Fruit fly (Drosophila melanogaster) whole organism, embryonic: ENCODE data around the gene Sytbeta.

Source experiments
- Antp ChIP-seq: fragments of 200-800 bp; sonication (Bioruptor generic); optimal IDR thresholded peaks from 3 replicates; lab custom pipeline; 2016; ENCODE audit warnings: missing biosample characterization, missing genetic modification characterization
- CG10565 ChIP-seq: fragments of 200-800 bp; sonication (Bioruptor generic); optimal IDR thresholded peaks from 3 replicates; lab custom pipeline; 2016; ENCODE audit warnings: missing biosample characterization, mild to moderate bottlenecking, missing genetic modification characterization
- CG10654 ChIP-seq: fragments of 200-800 bp; sonication (Bioruptor generic); optimal IDR thresholded peaks from 2 replicates; lab custom pipeline; 2016; ENCODE audit warnings: missing biosample characterization, missing genetic modification characterization
- CG15479 ChIP-seq: fragments of 200-800 bp; sonication (Bioruptor generic); optimal IDR thresholded peaks from 3 replicates; lab custom pipeline; 2019; ENCODE audit warnings: missing biosample characterization, mild to moderate bottlenecking, missing genetic modification characterization, moderate library complexity
- CG1603 ChIP-seq: fragments of 200-800 bp; sonication (Bioruptor generic); optimal IDR thresholded peaks from 2 replicates; lab custom pipeline; 2019; ENCODE audit warnings: missing biosample characterization, mild to moderate bottlenecking, missing genetic modification characterization, moderate library complexity
- CG16779 ChIP-seq: fragments of 200-800 bp; sonication (Bioruptor generic); IDR thresholded peaks from 2 replicates; pipeline ENCODE4 v1.3.6; 2022; ENCODE audit warnings: missing biosample characterization, missing genetic modification characterization
- CG17385 ChIP-seq: fragments of 200-800 bp; sonication (Bioruptor generic); optimal IDR thresholded peaks from 3 replicates; lab custom pipeline; 2018; ENCODE audit warnings: missing biosample characterization, mild to moderate bottlenecking, missing genetic modification characterization
- CG3163 ChIP-seq: fragments of 200-800 bp; sonication (Bioruptor generic); optimal IDR thresholded peaks from 3 replicates; lab custom pipeline; 2016; ENCODE audit warnings: missing biosample characterization, missing genetic modification characterization
- CG33213 ChIP-seq: fragments of 200-800 bp; sonication (Bioruptor generic); optimal IDR thresholded peaks from 3 replicates; lab custom pipeline; 2016; ENCODE audit warnings: missing biosample characterization, missing genetic modification characterization
- CG4617 ChIP-seq: fragments of 200-800 bp; sonication (Bioruptor generic); optimal IDR thresholded peaks from 3 replicates; lab custom pipeline; 2016; ENCODE audit warnings: missing biosample characterization, missing genetic modification characterization, borderline replicate concordance
- CG8290 ChIP-seq, 3 experiments: fragments of 200-800 bp; sonication (Bioruptor generic); optimal IDR thresholded peaks; 2 replicates each; lab custom pipeline; 2016 to 2019; ENCODE audit warnings: missing biosample characterization in 3 of 3, missing genetic modification characterization in 3 of 3, mild to moderate bottlenecking in 2 of 3, moderate library complexity in 1 of 3
- CG9727 ChIP-seq: fragments of 200-800 bp; sonication (Bioruptor generic); optimal IDR thresholded peaks from 3 replicates; lab custom pipeline; 2017; ENCODE audit warnings: missing biosample characterization, mild to moderate bottlenecking, missing genetic modification characterization
- Elba2 ChIP-seq: fragments of 200-800 bp; sonication (Bioruptor generic); optimal IDR thresholded peaks from 3 replicates; lab custom pipeline; 2016; ENCODE audit warnings: missing biosample characterization, missing genetic modification characterization
- Jarid2 ChIP-seq: fragments of 200-800 bp; sonication (Bioruptor generic); optimal IDR thresholded peaks from 3 replicates; lab custom pipeline; 2017; ENCODE audit warnings: mild to moderate bottlenecking, missing biosample characterization, missing genetic modification reagents, missing genetic modification characterization
- Kr ChIP-seq: fragments of 200-800 bp; sonication (Bioruptor generic); optimal IDR thresholded peaks from 2 replicates; lab custom pipeline; 2017; ENCODE audit warnings: missing biosample characterization, mild to moderate bottlenecking, missing genetic modification characterization
- NC2β ChIP-seq: fragments of 200-800 bp; sonication (Bioruptor generic); optimal IDR thresholded peaks from 2 replicates; lab custom pipeline; 2016; ENCODE audit warnings: missing biosample characterization, missing genetic modification characterization
- Neu2 ChIP-seq: fragments of 200-800 bp; sonication (Bioruptor generic); optimal IDR thresholded peaks from 3 replicates; lab custom pipeline; 2016; ENCODE audit warnings: missing biosample characterization, missing genetic modification characterization, borderline replicate concordance
- Opbp ChIP-seq: fragments of 200-800 bp; sonication (Bioruptor generic); IDR thresholded peaks from 3 replicates; pipeline ENCODE4 v1.3.6; 2022; ENCODE audit warnings: missing biosample characterization, missing genetic modification characterization; ENCODE audit not compliant: partially characterized antibody
- Sin3A ChIP-seq: fragments of >200 bp; optimal IDR thresholded peaks from 2 replicates; lab custom pipeline; 2018
- Stat92E ChIP-seq, 3 experiments: fragments of >200 bp in 2 of 3; fragments of 200-800 bp in 1 of 3; sonication (Bioruptor generic) in 1 of 3; optimal IDR thresholded peaks; 2 replicates each; lab custom pipeline; 2017 to 2019; ENCODE audit warnings: missing biosample characterization in 3 of 3, missing genetic modification characterization in 3 of 3, mild to moderate bottlenecking in 1 of 3, moderate library complexity in 1 of 3
- TFAM ChIP-seq: fragments of 200-800 bp; sonication (Bioruptor generic); optimal IDR thresholded peaks from 2 replicates; lab custom pipeline; 2017; ENCODE audit warnings: missing biosample characterization, missing genetic modification characterization, inconsistent platforms
- Trl ChIP-seq, 3 experiments: fragments of >200 bp in 2 of 3; fragments of 200-800 bp in 1 of 3; sonication (Bioruptor generic) in 1 of 3; optimal IDR thresholded peaks; 2 replicates in 1 of 3; 3 replicates in 2 of 3; lab custom pipeline; 2016 to 2017; ENCODE audit warnings: missing biosample characterization in 1 of 3, missing genetic modification characterization in 1 of 3
- amos ChIP-seq: fragments of 200-800 bp; sonication (Bioruptor generic); IDR thresholded peaks from 2 replicates; pipeline ENCODE4 v1.3.6; 2022; ENCODE audit warnings: missing biosample characterization, missing genetic modification characterization; ENCODE audit not compliant: partially characterized antibody
- aop ChIP-seq: fragments of 200-800 bp; sonication (Bioruptor generic); IDR thresholded peaks from 2 replicates; pipeline ENCODE4 v1.3.6; 2022; ENCODE audit warnings: missing biosample characterization, missing genetic modification characterization
- cad ChIP-seq: fragments of >200 bp; optimal IDR thresholded peaks from 2 replicates; lab custom pipeline; 2017; ENCODE audit warnings: missing biosample characterization, missing genetic modification characterization
- ems ChIP-seq: fragments of 200-800 bp; sonication (Bioruptor generic); optimal IDR thresholded peaks from 3 replicates; lab custom pipeline; 2016; ENCODE audit warnings: missing biosample characterization, missing genetic modification characterization
- gt ChIP-seq: fragments of 200-800 bp; sonication (Bioruptor generic); IDR thresholded peaks from 2 replicates; pipeline ENCODE4 v1.3.6; 2022; ENCODE audit warnings: missing biosample characterization, missing genetic modification characterization
- lilli ChIP-seq: fragments of 200-800 bp; sonication (Bioruptor generic); optimal IDR thresholded peaks from 3 replicates; lab custom pipeline; 2016; ENCODE audit warnings: missing biosample characterization, missing genetic modification characterization
- nom ChIP-seq: fragments of 200-800 bp; sonication (Bioruptor generic); optimal IDR thresholded peaks from 2 replicates; lab custom pipeline; 2017; ENCODE audit warnings: missing biosample characterization, missing genetic modification characterization, mild to moderate bottlenecking, moderate library complexity, missing genetic modification reagents
- pfk ChIP-seq: fragments of 200-800 bp; sonication (Bioruptor generic); optimal IDR thresholded peaks from 2 replicates; lab custom pipeline; 2018; ENCODE audit warnings: missing biosample characterization, mild to moderate bottlenecking, missing genetic modification characterization, moderate library complexity
- pita ChIP-seq: fragments of 200-800 bp; sonication (Bioruptor generic); optimal IDR thresholded peaks from 2 replicates; lab custom pipeline; 2017; ENCODE audit warnings: missing biosample characterization, mild to moderate bottlenecking, missing genetic modification characterization
- prd ChIP-seq, 3 experiments: fragments of >200 bp in 2 of 3; fragments of 200-800 bp in 1 of 3; sonication (Bioruptor generic) in 1 of 3; optimal IDR thresholded peaks in 2 of 3; IDR thresholded peaks in 1 of 3; 2 replicates in 2 of 3; 3 replicates in 1 of 3; pipeline versions ENCODE4 v1.3.6 to Lab custom; 2017 to 2022; ENCODE audit warnings: missing biosample characterization in 1 of 3, missing genetic modification characterization in 1 of 3
- pros ChIP-seq: fragments of 200-800 bp; sonication (Bioruptor generic); optimal IDR thresholded peaks from 3 replicates; lab custom pipeline; 2019; ENCODE audit warnings: missing biosample characterization, mild to moderate bottlenecking, missing genetic modification characterization, moderate library complexity
- salm ChIP-seq: fragments of 200-800 bp; sonication (Bioruptor generic); optimal IDR thresholded peaks from 2 replicates; lab custom pipeline; 2018; ENCODE audit warnings: missing biosample characterization, mild to moderate bottlenecking, missing genetic modification characterization
- schlank ChIP-seq: fragments of 200-800 bp; sonication (Bioruptor generic); optimal IDR thresholded peaks from 2 replicates; lab custom pipeline; 2018; ENCODE audit warnings: missing biosample characterization, mild to moderate bottlenecking, missing genetic modification characterization
- sens ChIP-seq: fragments of 200-800 bp; sonication (Bioruptor generic); peaks from one replicate; lab custom pipeline; 2016; ENCODE audit warnings: missing biosample characterization, missing genetic modification characterization
- sisA ChIP-seq: fragments of 200-800 bp; sonication (Bioruptor generic); IDR thresholded peaks from 2 replicates; pipeline ENCODE4 v1.3.6; 2022; ENCODE audit warnings: missing biosample characterization, missing genetic modification characterization
- slou ChIP-seq: fragments of 200-800 bp; sonication (Bioruptor generic); optimal IDR thresholded peaks from 3 replicates; lab custom pipeline; 2016; ENCODE audit warnings: missing biosample characterization, missing genetic modification characterization
- vvl ChIP-seq: fragments of 200-800 bp; sonication (Bioruptor generic); IDR thresholded peaks from 2 replicates; pipeline ENCODE4 v1.3.6; 2022; ENCODE audit warnings: missing biosample characterization, missing genetic modification characterization
- yki ChIP-seq: fragments of >200 bp; optimal IDR thresholded peaks from 3 replicates; lab custom pipeline; 2018
- zen ChIP-seq: fragments of 200-800 bp; sonication (Bioruptor generic); optimal IDR thresholded peaks from 3 replicates; lab custom pipeline; 2018; ENCODE audit warnings: missing biosample characterization, mild to moderate bottlenecking, missing genetic modification characterization, moderate library complexity
- zfh1 ChIP-seq: fragments of 200-800 bp; sonication (Bioruptor generic); IDR thresholded peaks from 3 replicates; pipeline ENCODE4 v1.3.6; 2022; ENCODE audit warnings: missing biosample characterization, missing genetic modification characterization

The Sytbeta gene

DNA sequence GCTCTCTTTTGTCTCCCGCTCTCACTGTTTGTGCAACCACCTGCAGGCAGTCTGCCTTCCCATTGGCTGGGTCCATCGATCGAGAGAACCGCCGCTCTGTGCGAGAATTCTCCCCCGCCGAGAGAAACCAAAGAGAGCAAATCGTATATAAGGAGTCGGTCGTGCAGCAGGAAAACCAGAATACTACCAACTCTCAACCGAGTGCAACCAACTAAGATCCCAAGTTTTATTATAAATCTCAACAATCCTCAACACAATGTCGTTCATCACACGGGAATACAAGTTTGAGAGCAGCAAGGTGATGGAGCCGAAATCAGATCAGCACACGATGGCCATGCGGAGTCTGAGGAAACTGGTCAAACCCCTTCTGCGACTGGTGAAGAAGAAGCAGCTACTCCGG is 95.6 kb downstream of the Sytbeta start, which contains the start of gene Tom (continued):
- no peak for TF ChIP-seq pita (GFP tag; lab: Kevin White, UChicago)
- TF ChIP-seq slou (GFP tag; lab: Kevin White, UChicago), result no peak
- TF ChIP-seq pfk (GFP tag; lab: Kevin White, UChicago), result no peak
- no peak for TF ChIP-seq amos (GFP tag; lab: Robert Waterston, UW)
- no peak for TF ChIP-seq schlank (tag; lab: Kevin White, UChicago)
- TF ChIP-seq salm (tag; lab: Kevin White, UChicago), result no peak
- TF ChIP-seq vvl, result peak; percentile 3; the same call in 1 of the 2 replicates
- TF ChIP-seq CG33213 (GFP tag; lab: Kevin White, UChicago), result peak; percentile 40
- peak in 1 of 2 experiments; percentile 99 for TF ChIP-seq Trl (optimal IDR thresholded peaks at IDR 0.05; lab: Kevin White, UChicago)
- TF ChIP-seq Trl (GFP tag; optimal IDR thresholded peaks at IDR 0.05; lab: Kevin White, UChicago), result no peak
- TF ChIP-seq CG15479 (GFP tag; lab: Kevin White, UChicago), result peak; percentile 91
- peak; percentile 23 for TF ChIP-seq CG17385 (GFP tag; lab: Kevin White, UChicago)
- no peak for TF ChIP-seq TFAM (GFP tag; lab: Kevin White, UChicago)
- peak; percentile 6 for TF ChIP-seq zen (tag; lab: Kevin White, UChicago)
- TF ChIP-seq CG9727, result no peak
- TF ChIP-seq CG8290 (GFP tag; optimal IDR thresholded peaks at IDR 0.05; lab: Kevin White, UChicago), result no peak
- TF ChIP-seq CG8290 (tag; optimal IDR thresholded peaks at IDR 0.05; lab: Kevin White, UChicago), result peak in 1 of 2 experiments; percentile 6
- TF ChIP-seq sens (GFP tag; lab: Kevin White, UChicago), result peak; percentile 65
- no peak for TF ChIP-seq CG10565 (GFP tag; lab: Kevin White, UChicago)
- peak; percentile 71 for TF ChIP-seq pros (GFP tag; lab: Kevin White, UChicago)
- TF ChIP-seq prd (optimal IDR thresholded peaks at IDR 0.05; lab: Kevin White, UChicago), result no peak
- peak; percentile 11; the same call in 1 of the 3 replicates for TF ChIP-seq prd (GFP tag; IDR thresholded peaks at IDR 0.05; lab: Robert Waterston, UW)
- TF ChIP-seq zfh1 (GFP tag; lab: Robert Waterston, UW), result no peak
- TF ChIP-seq NC2β (GFP tag; lab: Kevin White, UChicago), result peak; percentile 49
- TF ChIP-seq Neu2 (GFP tag; lab: Kevin White, UChicago), result peak; percentile 35
- TF ChIP-seq CG10654 (GFP tag; lab: Kevin White, UChicago), result no peak
- no peak for TF ChIP-seq Kr (GFP tag; lab: Kevin White, UChicago)
- TF ChIP-seq sisA (GFP tag; lab: Robert Waterston, UW), result no peak
- no peak for TF ChIP-seq gt
- TF ChIP-seq CG3163 (GFP tag; lab: Kevin White, UChicago), result peak; percentile 10
- no peak for TF ChIP-seq aop
- TF ChIP-seq nom, result peak; percentile 32
- peak; percentile 50 for TF ChIP-seq Elba2 (GFP tag; lab: Kevin White, UChicago)
- TF ChIP-seq ems (GFP tag; lab: Kevin White, UChicago), result peak; percentile 23
- TF ChIP-seq Antp (GFP tag; lab: Kevin White, UChicago), result peak; percentile 4
- no peak for TF ChIP-seq CG4617 (GFP tag; lab: Kevin White, UChicago)
- 0 out of 3 replicates have a peak, but pooled peaks have one; percentile 19 for TF ChIP-seq Opbp
- TF ChIP-seq lilli (GFP tag; lab: Kevin White, UChicago), result peak; percentile 52
- TF ChIP-seq Sin3A (lab: Kevin White, UChicago), result no peak
- TF ChIP-seq Jarid2 (GFP tag; lab: Kevin White, UChicago), result peak; percentile 67
- TF ChIP-seq CG1603, result peak; percentile 18
- TF ChIP-seq yki (lab: Kevin White, UChicago), result peak; percentile 93
- no peak for TF ChIP-seq CG16779
- peak; percentile 22 for TF ChIP-seq cad (GFP tag; lab: Kevin White, UChicago)
- peak in 1 of 3 experiments; percentile 1 for TF ChIP-seq Stat92E (GFP tag; optimal IDR thresholded peaks at IDR 0.05; lab: Kevin White, UChicago)
